Worm (Caenorhabditis elegans) whole organism, mixed stage, embryonic: ENCODE results near the gene srg-60.

ENCODE experiments used
- M03D4.4 ChIP-seq: sonication (generic microtip); optimal IDR thresholded peaks from 2 replicates; lab custom pipeline; 2017; ENCODE audit warnings: mild to moderate bottlenecking, missing genetic modification characterization, missing compliant biosample characterization
- blmp-1 ChIP-seq: fragments of 150-350 bp; optimal IDR thresholded peaks from 2 replicates; lab custom pipeline; 2014; ENCODE audit warnings: missing biosample characterization, missing genetic modification characterization
- ceh-39 ChIP-seq: fragments of 150-350 bp; optimal IDR thresholded peaks from 2 replicates; lab custom pipeline; 2014; ENCODE audit warnings: missing biosample characterization, missing genetic modification characterization
- ceh-43 ChIP-seq: fragments of 200-800 bp; sonication (Bioruptor generic); optimal IDR thresholded peaks from 2 replicates; lab custom pipeline; 2018; ENCODE audit warnings: mild to moderate bottlenecking, missing genetic modification characterization, moderate library complexity, missing compliant biosample characterization
- ceh-83 ChIP-seq: fragments of 200-800 bp; sonication (Bioruptor generic); optimal IDR thresholded peaks from 2 replicates; lab custom pipeline; 2018; ENCODE audit warnings: mild to moderate bottlenecking, missing genetic modification characterization, missing compliant biosample characterization
- ces-1 ChIP-seq: fragments of 150-350 bp; optimal IDR thresholded peaks from 2 replicates; lab custom pipeline; 2014; ENCODE audit warnings: missing biosample characterization, missing genetic modification reagents, missing genetic modification characterization
- cnd-1 ChIP-seq: fragments of 200-800 bp; sonication (Bioruptor generic); optimal IDR thresholded peaks from 2 replicates; lab custom pipeline; 2018; ENCODE audit warnings: mild to moderate bottlenecking, missing genetic modification characterization, missing compliant biosample characterization
- drap-1 ChIP-seq: fragments of 200-800 bp; sonication (Bioruptor generic); optimal IDR thresholded peaks from 3 replicates; lab custom pipeline; 2018; ENCODE audit warnings: mild to moderate bottlenecking, missing genetic modification characterization, missing compliant biosample characterization
- elt-1 ChIP-seq: sonication (generic microtip); optimal IDR thresholded peaks from 2 replicates; lab custom pipeline; 2017; ENCODE audit warnings: missing genetic modification characterization, mild to moderate bottlenecking, missing compliant biosample characterization, antibody characterized with exemption, moderate library complexity, borderline replicate concordance; ENCODE audit not compliant: insufficient read depth
- elt-3 ChIP-seq: fragments of 150-350 bp; optimal IDR thresholded peaks from 2 replicates; lab custom pipeline; 2014; ENCODE audit warnings: missing biosample characterization, missing genetic modification characterization
- ham-2 ChIP-seq: fragments of 200-800 bp; sonication (Bioruptor generic); optimal IDR thresholded peaks from 2 replicates; lab custom pipeline; 2018; ENCODE audit warnings: mild to moderate bottlenecking, missing genetic modification characterization, missing compliant biosample characterization
- hlh-1 ChIP-seq: fragments of 150-350 bp; optimal IDR thresholded peaks from 2 replicates; lab custom pipeline; 2014; ENCODE audit warnings: missing biosample characterization, missing genetic modification reagents, missing genetic modification characterization
- lin-13 ChIP-seq: fragments of 150-350 bp; optimal IDR thresholded peaks from 2 replicates; lab custom pipeline; 2014; ENCODE audit warnings: missing biosample characterization, missing genetic modification characterization
- lin-32 ChIP-seq: fragments of 200-800 bp; sonication (Bioruptor generic); optimal IDR thresholded peaks from 2 replicates; lab custom pipeline; 2018; ENCODE audit warnings: mild to moderate bottlenecking, missing genetic modification characterization, missing compliant biosample characterization
- lsy-2 ChIP-seq: fragments of 150-350 bp; optimal IDR thresholded peaks from 2 replicates; lab custom pipeline; 2014; ENCODE audit warnings: missing biosample characterization, missing genetic modification characterization
- mab-5 ChIP-seq: fragments of 150-350 bp; optimal IDR thresholded peaks from 2 replicates; lab custom pipeline; 2014; ENCODE audit warnings: missing biosample characterization, missing genetic modification characterization
- mls-2 ChIP-seq: sonication (generic microtip); optimal IDR thresholded peaks from 2 replicates; lab custom pipeline; 2016; ENCODE audit warnings: mild to moderate bottlenecking, missing genetic modification characterization, moderate library complexity, missing compliant biosample characterization
- nhr-12 ChIP-seq: fragments of 150-350 bp; optimal IDR thresholded peaks from 2 replicates; lab custom pipeline; 2014; ENCODE audit warnings: missing biosample characterization, missing genetic modification characterization
- nhr-2 ChIP-seq: fragments of 150-350 bp; optimal IDR thresholded peaks from 2 replicates; lab custom pipeline; 2014; ENCODE audit warnings: missing biosample characterization, missing genetic modification characterization
- nhr-237 ChIP-seq: fragments of 150-350 bp; optimal IDR thresholded peaks from 2 replicates; lab custom pipeline; 2014; ENCODE audit warnings: missing biosample characterization, missing genetic modification characterization
- nhr-28 ChIP-seq: fragments of 150-350 bp; optimal IDR thresholded peaks from 2 replicates; lab custom pipeline; 2014; ENCODE audit warnings: missing biosample characterization, missing genetic modification characterization
- nhr-76 ChIP-seq: sonication (generic microtip); optimal IDR thresholded peaks from 2 replicates; lab custom pipeline; 2017; ENCODE audit warnings: missing biosample characterization, missing genetic modification characterization
- pha-4 ChIP-seq: fragments of 150-350 bp; optimal IDR thresholded peaks from 2 replicates; lab custom pipeline; 2018; ENCODE audit warnings: missing biosample characterization, missing genetic modification reagents, missing genetic modification characterization
- sem-2 ChIP-seq: fragments of 200-800 bp; sonication (Bioruptor generic); optimal IDR thresholded peaks from 2 replicates; lab custom pipeline; 2018; ENCODE audit warnings: mild to moderate bottlenecking, missing genetic modification characterization, missing compliant biosample characterization
- snpc-4 ChIP-seq: fragments of 150-350 bp; optimal IDR thresholded peaks from 2 replicates; lab custom pipeline; 2014; ENCODE audit warnings: missing biosample characterization, missing genetic modification characterization
- sptf-1 ChIP-seq: sonication (generic microtip); optimal IDR thresholded peaks from 2 replicates; lab custom pipeline; 2017; ENCODE audit warnings: mild to moderate bottlenecking, missing genetic modification characterization, moderate library complexity, missing compliant biosample characterization
- tbx-8 ChIP-seq: fragments of 200-800 bp; sonication (Bioruptor generic); optimal IDR thresholded peaks from 2 replicates; lab custom pipeline; 2018; ENCODE audit warnings: mild to moderate bottlenecking, missing genetic modification characterization, moderate library complexity, missing compliant biosample characterization
- unc-120 ChIP-seq: sonication (generic microtip); optimal IDR thresholded peaks from 2 replicates; lab custom pipeline; 2017; ENCODE audit warnings: missing genetic modification characterization, missing compliant biosample characterization; ENCODE audit not compliant: poor library complexity, severe bottlenecking
- unc-39 ChIP-seq: fragments of 150-350 bp; optimal IDR thresholded peaks from 2 replicates; lab custom pipeline; 2014; ENCODE audit warnings: missing biosample characterization, missing genetic modification characterization
- unc-62 ChIP-seq: fragments of 150-350 bp; optimal IDR thresholded peaks from 2 replicates; lab custom pipeline; 2014; ENCODE audit warnings: missing biosample characterization, missing genetic modification reagents, missing genetic modification characterization
- zip-8 ChIP-seq: fragments of 150-350 bp; optimal IDR thresholded peaks from 2 replicates; lab custom pipeline; 2014; ENCODE audit warnings: missing biosample characterization, missing genetic modification characterization
- ztf-11 ChIP-seq: fragments of 150-350 bp; optimal IDR thresholded peaks from 2 replicates; lab custom pipeline; 2014; ENCODE audit warnings: missing biosample characterization, missing genetic modification characterization

The srg-60 gene

ce11 chrV:2728236-2728635 is 5.8 kb upstream of the srg-60 start, which contains the start of gene str-33:
Gene str-33 (plus strand): TSS chrV:2728536.
- TF ChIP-seq nhr-12 (tag; lab: Kevin White, UChicago): no peak
- no peak for TF ChIP-seq mab-5 (tag; lab: Kevin White, UChicago)
- no peak for TF ChIP-seq sem-2 (GFP tag; lab: Kevin White, UChicago)
- no peak for TF ChIP-seq pha-4
- no peak for TF ChIP-seq nhr-28 (tag; lab: Kevin White, UChicago)
- no peak for TF ChIP-seq snpc-4 (tag; lab: Kevin White, UChicago)
- TF ChIP-seq ceh-39: no peak
- TF ChIP-seq hlh-1 (tag; lab: Kevin White, UChicago): no peak
- TF ChIP-seq elt-3 (tag; lab: Kevin White, UChicago): no peak
- TF ChIP-seq drap-1 (GFP tag; lab: Kevin White, UChicago): no peak
- no peak for TF ChIP-seq elt-1 (tag; lab: Kevin White, UChicago)
- TF ChIP-seq ces-1 (GFP tag; lab: Kevin White, UChicago): no peak
- TF ChIP-seq nhr-2 (tag; lab: Kevin White, UChicago): no peak
- TF ChIP-seq unc-120: no peak
- no peak for TF ChIP-seq mls-2 (tag; lab: Kevin White, UChicago)
- no peak for TF ChIP-seq unc-39 (tag; lab: Kevin White, UChicago)

ce11 chrV:2727101-2727500 is 4.6 kb upstream of the srg-60 start, which contains the start of gene str-13:
Gene str-13 (minus strand): TSS chrV:2727201.
- TF ChIP-seq lin-32 (GFP tag; lab: Kevin White, UChicago) (no peak), ztf-11 (tag; lab: Kevin White, UChicago) (no peak), mls-2 (tag; lab: Kevin White, UChicago) (no peak), drap-1 (GFP tag; lab: Kevin White, UChicago) (no peak), pha-4 (no peak), zip-8 (no peak), ceh-39 (no peak), nhr-76 (no peak), ceh-83 (GFP tag; lab: Kevin White, UChicago) (no peak), cnd-1 (tag; lab: Kevin White, UChicago) (no peak), nhr-237 (tag; lab: Kevin White, UChicago) (no peak), sem-2 (GFP tag; lab: Kevin White, UChicago) (no peak), sptf-1 (tag; lab: Kevin White, UChicago) (no peak), elt-1 (tag; lab: Kevin White, UChicago) (no peak), ces-1 (GFP tag; lab: Kevin White, UChicago) (no peak)

- no peak for TF ChIP-seq blmp-1 (tag; lab: Kevin White, UChicago)
- TF ChIP-seq tbx-8: no peak
- TF ChIP-seq zip-8: no peak
- TF ChIP-seq ceh-39: no peak
- no peak for TF ChIP-seq drap-1 (GFP tag; lab: Kevin White, UChicago)
- no peak for TF ChIP-seq ham-2 (GFP tag; lab: Kevin White, UChicago)
- no peak for TF ChIP-seq unc-39 (tag; lab: Kevin White, UChicago)
- TF ChIP-seq sem-2 (GFP tag; lab: Kevin White, UChicago): no peak
- no peak for TF ChIP-seq lin-32 (GFP tag; lab: Kevin White, UChicago)
- TF ChIP-seq nhr-237 (tag; lab: Kevin White, UChicago): no peak
- TF ChIP-seq M03D4.4 (tag; lab: Kevin White, UChicago): no peak
- no peak for TF ChIP-seq ztf-11 (tag; lab: Kevin White, UChicago)
Observed at ce11 chrV:2725225-2725624, 2.8 kb upstream of the srg-60 start, which contains the start of gene srg-59. Gene srg-59 (minus strand): TSS chrV:2725325.

ce11 chrV:2720763-2721162 is 1.7 kb downstream of the srg-60 start, which contains the start of gene srt-27:
Gene srt-27 (minus strand): TSS chrV:2720863.
- TF ChIP-seq M03D4.4 (tag; lab: Kevin White, UChicago): no peak
- no peak for TF ChIP-seq unc-120
- TF ChIP-seq ceh-83 (GFP tag; lab: Kevin White, UChicago): no peak

ce11 chrV:2718688-2719185 is 3.7 kb downstream of the srg-60 start, which contains the start of gene srt-29:
Gene srt-29 (minus strand): TSS chrV:2719135.
- TF ChIP-seq nhr-76 (no peak), ces-1 (GFP tag; lab: Kevin White, UChicago) (no peak), mls-2 (tag; lab: Kevin White, UChicago) (no peak), lin-32 (GFP tag; lab: Kevin White, UChicago) (no peak), nhr-237 (tag; lab: Kevin White, UChicago) (no peak), unc-39 (tag; lab: Kevin White, UChicago) (no peak), tbx-8 (no peak), lsy-2 (tag; lab: Kevin White, UChicago) (no peak), ceh-39 (no peak), lin-13 (no peak), nhr-12 (tag; lab: Kevin White, UChicago) (no peak), cnd-1 (tag; lab: Kevin White, UChicago) (no peak), unc-62 (GFP tag; lab: Kevin White, UChicago) (no peak), M03D4.4 (tag; lab: Kevin White, UChicago) (no peak), ceh-43 (no peak), pha-4 (no peak), ceh-83 (GFP tag; lab: Kevin White, UChicago) (no peak), sem-2 (GFP tag; lab: Kevin White, UChicago) (no peak), ham-2 (GFP tag; lab: Kevin White, UChicago) (no peak)
